Worm (Caenorhabditis elegans): ENCODE data around the gene ttbk-8.1.
"Not testable (repeated sequence)": the region's sequence is repeated elsewhere in the genome, so short reads cannot be mapped to it uniquely, and the experiment has no call there.

DNA sequence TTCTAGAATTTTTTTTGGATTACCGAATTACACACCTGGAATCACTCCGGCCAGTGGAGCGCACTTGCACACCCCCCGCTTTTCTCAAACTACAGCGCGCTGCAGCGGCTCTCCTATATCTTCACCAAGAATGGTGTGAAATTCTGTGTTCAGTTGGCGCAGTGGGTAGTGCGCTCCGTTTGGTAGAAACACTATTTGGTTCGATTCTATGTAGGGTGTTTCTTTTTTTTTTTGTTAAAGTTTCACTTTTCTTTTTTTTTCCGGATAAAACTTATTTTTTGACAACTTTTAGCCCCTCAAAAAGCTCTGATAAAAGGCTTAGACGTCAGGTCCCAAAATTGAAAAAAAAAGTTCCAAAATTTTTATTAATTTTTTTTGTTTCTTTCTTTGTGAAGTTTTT is 32.0 kb downstream of the ttbk-8.1 start:
- TF ChIP-seq hmbx-1 (tag; optimal IDR thresholded peaks at IDR 0.05); hmg-4 (GFP tag; optimal IDR thresholded peaks at IDR 0.05); F13C5.2 (tag; optimal IDR thresholded peaks at IDR 0.05); ets-7 (tag; optimal IDR thresholded peaks at IDR 0.05); ama-1 (optimal IDR thresholded peaks at IDR 0.05); tra-4 (tag; optimal IDR thresholded peaks at IDR 0.05): not testable (repeated sequence)
- TF ChIP-seq flt-1 (GFP tag; IDR thresholded peaks at IDR 0.05): peak; percentile 59
